Fruit fly (Drosophila melanogaster) whole organism, embryonic: Measurements from ENCODE around the gene WASp.

Experiments used
- CG10209 ChIP-seq: fragments of 200-800 bp; sonication (Bioruptor generic); optimal IDR thresholded peaks from 3 replicates; lab custom pipeline; 2017; ENCODE audit warnings: missing biosample characterization, mild to moderate bottlenecking, missing genetic modification characterization, missing genetic modification reagents
- CG12104 ChIP-seq: fragments of 200-800 bp; sonication (Bioruptor generic); optimal IDR thresholded peaks from 3 replicates; lab custom pipeline; 2016; ENCODE audit warnings: missing biosample characterization, missing genetic modification characterization
- CG1233 ChIP-seq: fragments of 200-800 bp; sonication (Bioruptor generic); optimal IDR thresholded peaks from 4 replicates; lab custom pipeline; 2018; ENCODE audit warnings: missing biosample characterization, mild to moderate bottlenecking, missing genetic modification characterization
- CG12391 ChIP-seq: fragments of 200-800 bp; sonication (Bioruptor generic); optimal IDR thresholded peaks from 3 replicates; lab custom pipeline; 2018; ENCODE audit warnings: missing biosample characterization, mild to moderate bottlenecking, missing genetic modification characterization, moderate library complexity
- CG13287 ChIP-seq: fragments of 200-800 bp; sonication (Bioruptor generic); IDR thresholded peaks from 2 replicates; pipeline ENCODE4 v1.3.6; 2022; ENCODE audit warnings: missing biosample characterization, missing genetic modification characterization; ENCODE audit not compliant: partially characterized antibody
- CG15269 ChIP-seq: fragments of 200-800 bp; sonication (Bioruptor generic); optimal IDR thresholded peaks from 2 replicates; lab custom pipeline; 2018; ENCODE audit warnings: missing biosample characterization, mild to moderate bottlenecking, missing genetic modification characterization, moderate library complexity
- CG16779 ChIP-seq: fragments of 200-800 bp; sonication (Bioruptor generic); IDR thresholded peaks from 2 replicates; pipeline ENCODE4 v1.3.6; 2022; ENCODE audit warnings: missing biosample characterization, missing genetic modification characterization
- CG17802 ChIP-seq: fragments of 200-800 bp; sonication (Bioruptor generic); optimal IDR thresholded peaks from 2 replicates; lab custom pipeline; 2018; ENCODE audit warnings: missing biosample characterization, mild to moderate bottlenecking, missing genetic modification characterization, moderate library complexity
- CG32772 ChIP-seq: fragments of 200-800 bp; sonication (Bioruptor generic); IDR thresholded peaks from 2 replicates; pipeline ENCODE4 v1.3.6; 2022; ENCODE audit warnings: missing biosample characterization, missing genetic modification characterization
- CG7556 ChIP-seq: fragments of 200-800 bp; sonication (Bioruptor generic); optimal IDR thresholded peaks from 2 replicates; lab custom pipeline; 2017; ENCODE audit warnings: missing biosample characterization, mild to moderate bottlenecking, missing genetic modification characterization
- CG8089 ChIP-seq: fragments of 200-800 bp; sonication (Bioruptor generic); optimal IDR thresholded peaks from 3 replicates; lab custom pipeline; 2016; ENCODE audit warnings: missing biosample characterization, missing genetic modification characterization
- CG9797 ChIP-seq: fragments of 200-800 bp; sonication (Bioruptor generic); optimal IDR thresholded peaks from 3 replicates; lab custom pipeline; 2018; ENCODE audit warnings: missing biosample characterization, mild to moderate bottlenecking, missing genetic modification characterization
- D ChIP-seq, 2 experiments: fragments of 200-800 bp in 1 of 2; fragments of >200 bp in 1 of 2; sonication (Bioruptor generic) in 1 of 2; optimal IDR thresholded peaks; 2 replicates in 1 of 2; 3 replicates in 1 of 2; lab custom pipeline; 2017; ENCODE audit warnings: mild to moderate bottlenecking in 1 of 2, missing biosample characterization in 1 of 2, missing genetic modification characterization in 1 of 2, missing genetic modification reagents in 1 of 2
- D19A ChIP-seq: fragments of 200-800 bp; optimal IDR thresholded peaks from 3 replicates; lab custom pipeline; 2019; ENCODE audit warnings: missing biosample characterization, mild to moderate bottlenecking, missing genetic modification characterization, moderate library complexity
- Doc2 ChIP-seq: fragments of 200-800 bp; sonication (Bioruptor generic); IDR thresholded peaks from 2 replicates; pipeline ENCODE4 v1.3.6; 2022; ENCODE audit warnings: missing biosample characterization, missing genetic modification characterization
- Ets97D ChIP-seq: fragments of 200-800 bp; sonication (Bioruptor generic); optimal IDR thresholded peaks from 3 replicates; lab custom pipeline; 2016; ENCODE audit warnings: missing biosample characterization, missing genetic modification characterization
- HHEX ChIP-seq: fragments of 200-800 bp; sonication (Bioruptor generic); optimal IDR thresholded peaks from 3 replicates; lab custom pipeline; 2017; ENCODE audit warnings: missing biosample characterization, mild to moderate bottlenecking, missing genetic modification characterization, missing genetic modification reagents
- HLH3B ChIP-seq: fragments of 200-800 bp; sonication (Bioruptor generic); IDR thresholded peaks from 2 replicates; pipeline ENCODE4 v1.3.6; 2022; ENCODE audit warnings: missing biosample characterization, missing genetic modification characterization
- Hey ChIP-seq: fragments of 200-800 bp; sonication (Bioruptor generic); optimal IDR thresholded peaks from 3 replicates; lab custom pipeline; 2018; ENCODE audit warnings: missing biosample characterization, mild to moderate bottlenecking, missing genetic modification characterization
- Kr ChIP-seq: fragments of 200-800 bp; sonication (Bioruptor generic); optimal IDR thresholded peaks from 2 replicates; lab custom pipeline; 2017; ENCODE audit warnings: missing biosample characterization, mild to moderate bottlenecking, missing genetic modification characterization
- Rx ChIP-seq: fragments of 200-800 bp; sonication (Bioruptor generic); IDR thresholded peaks from 2 replicates; pipeline ENCODE4 v1.3.6; 2022; ENCODE audit warnings: missing biosample characterization, missing genetic modification characterization
- Sox102F ChIP-seq: fragments of 200-800 bp; sonication (Bioruptor generic); optimal IDR thresholded peaks from 2 replicates; lab custom pipeline; 2018; ENCODE audit warnings: missing biosample characterization, mild to moderate bottlenecking, missing genetic modification characterization, moderate library complexity
- Trl ChIP-seq, 3 experiments: fragments of >200 bp in 2 of 3; fragments of 200-800 bp in 1 of 3; sonication (Bioruptor generic) in 1 of 3; optimal IDR thresholded peaks; 2 replicates in 1 of 3; 3 replicates in 2 of 3; lab custom pipeline; 2016 to 2017; ENCODE audit warnings: missing biosample characterization in 1 of 3, missing genetic modification characterization in 1 of 3
- Usf ChIP-seq: fragments of 200-800 bp; sonication (Bioruptor generic); optimal IDR thresholded peaks from 2 replicates; lab custom pipeline; 2017; ENCODE audit warnings: missing genotype, missing biosample characterization, missing genetic modification characterization
- YL-1 ChIP-seq: fragments of 200-800 bp; sonication (Bioruptor generic); optimal IDR thresholded peaks from 3 replicates; lab custom pipeline; 2017; ENCODE audit warnings: missing biosample characterization, mild to moderate bottlenecking, missing genetic modification characterization
- abd-A ChIP-seq: fragments of 200-800 bp; sonication (Bioruptor generic); optimal IDR thresholded peaks from 3 replicates; lab custom pipeline; 2019; ENCODE audit warnings: missing biosample characterization, mild to moderate bottlenecking, missing genetic modification characterization, moderate library complexity
- amos ChIP-seq: fragments of 200-800 bp; sonication (Bioruptor generic); IDR thresholded peaks from 2 replicates; pipeline ENCODE4 v1.3.6; 2022; ENCODE audit warnings: missing biosample characterization, missing genetic modification characterization; ENCODE audit not compliant: partially characterized antibody
- ara ChIP-seq: fragments of 200-800 bp; sonication (Bioruptor generic); IDR thresholded peaks from 2 replicates; pipeline ENCODE4 v1.3.6; 2022; ENCODE audit warnings: missing biosample characterization, missing genetic modification characterization
- ato ChIP-seq: fragments of 200-800 bp; sonication (Bioruptor generic); IDR thresholded peaks from 2 replicates; pipeline ENCODE4 v1.3.6; 2022; ENCODE audit warnings: missing biosample characterization, missing genetic modification characterization; ENCODE audit not compliant: partially characterized antibody
- dmrt11E ChIP-seq: fragments of 200-800 bp; sonication (Bioruptor generic); optimal IDR thresholded peaks from 3 replicates; lab custom pipeline; 2018; ENCODE audit warnings: missing biosample characterization, mild to moderate bottlenecking, missing genetic modification characterization, moderate library complexity
- esg ChIP-seq: fragments of 200-800 bp; sonication (Bioruptor generic); conservative IDR thresholded peaks from 2 replicates; pipeline ENCODE4 v1.3.6; 2022; ENCODE audit warnings: missing biosample characterization, missing genetic modification characterization
- eve ChIP-seq, 2 experiments: fragments of >200 bp; optimal IDR thresholded peaks; 2 replicates each; lab custom pipeline; 2017; ENCODE audit warnings: missing biosample characterization in 2 of 2, missing genetic modification characterization in 2 of 2
- fd3F ChIP-seq: fragments of 200-800 bp; sonication (Bioruptor generic); optimal IDR thresholded peaks from 2 replicates; lab custom pipeline; 2018; ENCODE audit warnings: missing biosample characterization, mild to moderate bottlenecking, missing genetic modification characterization, moderate library complexity
- ftz-f1 ChIP-seq: fragments of 200-800 bp; sonication (Bioruptor generic); optimal IDR thresholded peaks from 2 replicates; lab custom pipeline; 2016; ENCODE audit warnings: missing biosample characterization, missing genetic modification characterization
- hb ChIP-seq: fragments of 200-800 bp; sonication (Bioruptor generic); IDR thresholded peaks from 3 replicates; pipeline ENCODE4 v1.3.6; 2022; ENCODE audit warnings: missing biosample characterization, missing genetic modification characterization; ENCODE audit not compliant: partially characterized antibody
- jigr1 ChIP-seq: fragments of 200-800 bp; sonication (Bioruptor generic); IDR thresholded peaks from 3 replicates; pipeline ENCODE4 v1.3.6; 2022; ENCODE audit warnings: missing biosample characterization, missing genetic modification characterization
- p53 ChIP-seq: fragments of 200-800 bp; sonication (Bioruptor generic); optimal IDR thresholded peaks from 2 replicates; lab custom pipeline; 2016; ENCODE audit warnings: missing biosample characterization, missing genetic modification characterization
- phol ChIP-seq: fragments of 200-800 bp; sonication (Bioruptor generic); optimal IDR thresholded peaks from 3 replicates; lab custom pipeline; 2018; ENCODE audit warnings: missing biosample characterization, mild to moderate bottlenecking, missing genetic modification characterization, moderate library complexity
- schlank ChIP-seq: fragments of 200-800 bp; sonication (Bioruptor generic); optimal IDR thresholded peaks from 2 replicates; lab custom pipeline; 2018; ENCODE audit warnings: missing biosample characterization, mild to moderate bottlenecking, missing genetic modification characterization
- sens ChIP-seq: fragments of 200-800 bp; sonication (Bioruptor generic); peaks from one replicate; lab custom pipeline; 2016; ENCODE audit warnings: missing biosample characterization, missing genetic modification characterization
- shn ChIP-seq: fragments of 200-800 bp; sonication (Bioruptor generic); optimal IDR thresholded peaks from 3 replicates; lab custom pipeline; 2016; ENCODE audit warnings: missing biosample characterization, missing genetic modification characterization
- tin ChIP-seq: fragments of 200-800 bp; sonication (Bioruptor generic); optimal IDR thresholded peaks from 3 replicates; lab custom pipeline; 2016; ENCODE audit warnings: missing biosample characterization, missing genetic modification characterization
- tio ChIP-seq: fragments of 200-800 bp; sonication (Bioruptor generic); optimal IDR thresholded peaks from 2 replicates; lab custom pipeline; 2017; ENCODE audit warnings: missing biosample characterization, missing genetic modification characterization, inconsistent platforms
- twi ChIP-seq: fragments of 200-800 bp; optimal IDR thresholded peaks from 2 replicates; lab custom pipeline; 2019; ENCODE audit warnings: missing biosample characterization, mild to moderate bottlenecking, missing genetic modification characterization, moderate library complexity
- vfl ChIP-seq: fragments of 200-800 bp; sonication (Bioruptor generic); optimal IDR thresholded peaks from 2 replicates; lab custom pipeline; 2016; ENCODE audit warnings: missing biosample characterization, missing genetic modification characterization
- vnd ChIP-seq: fragments of 200-800 bp; sonication (Bioruptor generic); IDR thresholded peaks from 3 replicates; pipeline ENCODE4 v1.3.6; 2022; ENCODE audit warnings: missing biosample characterization, missing genetic modification characterization; ENCODE audit not compliant: partially characterized antibody
- zf30C ChIP-seq: fragments of 200-800 bp; sonication (Bioruptor generic); optimal IDR thresholded peaks from 3 replicates; lab custom pipeline; 2018; ENCODE audit warnings: missing biosample characterization, mild to moderate bottlenecking, missing genetic modification characterization

The WASp gene

DNA sequence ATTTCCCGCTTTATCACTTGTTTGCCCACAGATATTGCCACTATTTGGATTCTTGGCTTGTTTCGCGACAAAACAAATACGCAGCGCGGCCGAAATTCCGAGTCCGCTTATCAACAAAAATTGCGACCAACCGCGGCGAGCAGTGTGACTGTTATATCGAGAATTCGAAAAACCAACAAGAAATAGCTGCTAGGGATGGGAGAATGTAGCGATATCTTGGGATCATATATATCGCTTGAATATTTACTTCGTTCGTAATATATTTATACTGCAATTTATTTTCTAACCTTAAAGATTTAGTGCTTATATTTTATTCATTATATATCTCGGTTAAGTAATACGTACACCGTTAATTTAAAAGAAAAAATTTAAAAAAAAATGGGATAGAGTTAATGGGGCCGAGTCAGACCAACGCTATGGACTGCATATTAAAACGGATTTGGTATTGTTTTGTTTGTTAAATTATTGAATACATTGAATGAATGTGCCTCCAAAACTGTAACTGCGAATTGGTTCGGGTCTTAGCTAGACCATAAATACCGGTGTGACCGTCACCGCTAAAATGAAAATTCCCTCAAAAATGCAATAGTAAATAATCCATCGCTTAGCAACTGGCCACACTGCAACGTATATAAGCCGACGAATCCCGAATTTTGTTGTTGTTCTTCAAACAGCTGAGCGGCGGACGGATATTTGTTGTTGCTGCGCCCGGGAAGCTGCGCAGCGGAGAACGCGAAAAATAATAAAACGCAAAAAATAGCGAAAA is 13.0 kb upstream of the WASp start, which contains the start of the genes Apc and spg (continued):
- TF ChIP-seq Trl (optimal IDR thresholded peaks at IDR 0.05; lab: Kevin White, UChicago) (no peak), Trl (GFP tag; optimal IDR thresholded peaks at IDR 0.05; lab: Kevin White, UChicago) (peak; percentile 48), dmrt11E (tag; lab: Kevin White, UChicago) (peak; percentile 30), esg (GFP tag; lab: Robert Waterston, UW) (no peak), phol (peak; percentile 59), hb (GFP tag; lab: Robert Waterston, UW) (peak; percentile 53; the same call in 1 of the 3 replicates), CG7556 (GFP tag; lab: Kevin White, UChicago) (no peak), twi (tag; lab: Kevin White, UChicago) (no peak), YL-1 (GFP tag; lab: Kevin White, UChicago) (peak; percentile 70), Hey (peak; percentile 23), CG17802 (tag; lab: Kevin White, UChicago) (no peak), vnd (GFP tag; lab: Robert Waterston, UW) (peak; percentile 64), fd3F (peak; percentile 11), CG10209 (GFP tag; lab: Kevin White, UChicago) (peak; percentile 19), CG12391 (tag; lab: Kevin White, UChicago) (peak; percentile 57), jigr1 (GFP tag; lab: Robert Waterston, UW) (peak; percentile 53; the same call in 1 of the 3 replicates), sens (peak; percentile 90), HLH3B (peak; percentile 32; the same call in 1 of the 2 replicates), CG32772 (no peak), ara (no peak; the same call in 1 of the 2 replicates), CG15269 (tag; lab: Kevin White, UChicago) (peak; percentile 37), vfl (GFP tag; lab: Kevin White, UChicago) (peak; percentile 50), CG16779 (GFP tag; lab: Robert Waterston, UW) (no peak), Usf (GFP tag; lab: Kevin White, UChicago) (peak; percentile 30), CG8089 (peak; percentile 25), CG9797 (GFP tag; lab: Kevin White, UChicago) (peak; percentile 95), ftz-f1 (GFP tag; lab: Kevin White, UChicago) (no peak), CG1233 (peak; percentile 19), amos (GFP tag; lab: Robert Waterston, UW) (peak; percentile 76), abd-A (tag; lab: Kevin White, UChicago) (peak; percentile 45), p53 (GFP tag; lab: Kevin White, UChicago) (no peak), CG12104 (GFP tag; lab: Kevin White, UChicago) (no peak), tin (no peak), eve (GFP tag; optimal IDR thresholded peaks at IDR 0.05; lab: Kevin White, UChicago) (no peak), Ets97D (GFP tag; lab: Kevin White, UChicago) (peak; percentile 63), Doc2 (GFP tag; lab: Robert Waterston, UW) (no peak), zf30C (no peak), D (optimal IDR thresholded peaks at IDR 0.05; lab: Kevin White, UChicago) (no peak), D (GFP tag; optimal IDR thresholded peaks at IDR 0.05; lab: Kevin White, UChicago) (no peak), Sox102F (GFP tag; lab: Kevin White, UChicago) (peak; percentile 17), D19A (peak; percentile 25), tio (GFP tag; lab: Kevin White, UChicago) (no peak), schlank (tag; lab: Kevin White, UChicago) (peak; percentile 47), shn (no peak), CG13287 (peak; percentile 80), HHEX (GFP tag; lab: Kevin White, UChicago) (peak; percentile 42), ato (GFP tag; lab: Robert Waterston, UW) (no peak; the same call in 1 of the 2 replicates), Kr (GFP tag; lab: Kevin White, UChicago) (peak; percentile 11), Rx (peak; percentile 25; the same call in 1 of the 2 replicates)
